Worm (Caenorhabditis elegans): ENCODE measurements around the gene R10D12.7.

R10D12.7 gene

DNA sequence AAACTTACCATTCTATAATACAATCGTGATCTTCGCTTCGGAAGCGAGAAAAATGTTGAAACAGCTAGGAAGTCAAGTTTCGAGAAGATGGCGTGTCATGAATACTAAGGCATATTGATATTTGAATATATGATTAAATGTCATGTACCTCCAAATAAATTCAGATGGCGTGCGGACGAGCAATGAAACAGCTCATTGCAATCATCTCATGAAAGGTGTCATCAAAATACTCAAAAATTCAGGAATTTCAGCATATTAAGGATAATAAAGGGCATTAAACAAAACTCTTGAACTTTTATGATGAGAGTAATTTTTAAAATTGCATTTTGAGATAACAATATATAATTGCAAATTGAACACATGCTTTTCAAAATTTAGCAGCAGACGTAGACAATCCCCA is 34.5 kb upstream of the R10D12.7 start, which contains the start of gene gcy-32:
gcy-32 (minus strand) TSS at position 101 of the 400 bp plus-strand sequence.
- TF ChIP-seq hmbx-1 (tag; optimal IDR thresholded peaks at IDR 0.05) (no peak), B0310.2 (tag; optimal IDR thresholded peaks at IDR 0.05) (no peak), tbx-37 (GFP tag; conservative IDR thresholded peaks at IDR 0.05) (no peak), ama-1 (optimal IDR thresholded peaks at IDR 0.05) (no peak), F13C5.2 (tag; optimal IDR thresholded peaks at IDR 0.05) (no peak), sea-1 (GFP tag; conservative IDR thresholded peaks at IDR 0.05) (no peak)

DNA sequence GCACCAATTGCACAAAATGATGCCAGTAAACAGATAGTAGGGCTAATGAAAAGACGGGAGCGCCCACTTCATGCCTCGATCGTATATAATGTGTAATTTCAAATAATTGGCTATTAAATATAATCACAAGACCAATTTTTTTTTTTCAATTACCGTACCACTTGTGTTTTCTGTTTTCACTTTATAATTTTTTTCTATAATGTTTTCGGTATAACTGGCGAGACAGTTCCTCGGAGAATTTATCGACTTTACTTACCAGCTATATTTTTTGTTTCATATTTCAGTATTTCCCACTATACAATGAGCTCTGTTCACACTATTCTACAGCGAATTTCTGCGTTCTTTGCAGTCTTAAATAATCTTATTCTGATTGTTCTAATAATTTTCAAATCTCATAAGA is 33.7 kb upstream of the R10D12.7 start, which contains the start of gene str-252:
str-252 (plus strand) TSS at position 301 of the 400 bp plus-strand sequence.
- TF ChIP-seq hmg-4 (GFP tag; optimal IDR thresholded peaks at IDR 0.05) (no peak), sea-1 (GFP tag; conservative IDR thresholded peaks at IDR 0.05) (no peak), scrt-1 (GFP tag; IDR thresholded peaks at IDR 0.05) (no peak), hmbx-1 (tag; optimal IDR thresholded peaks at IDR 0.05) (no peak), aly-1 (tag; optimal IDR thresholded peaks at IDR 0.05) (no peak), pes-1 (GFP tag; IDR thresholded peaks at IDR 0.05) (no peak), flt-1 (GFP tag; IDR thresholded peaks at IDR 0.05) (no peak), tbx-11 (GFP tag; IDR thresholded peaks at IDR 0.05) (no peak), hnd-1 (tag; optimal IDR thresholded peaks at IDR 0.05) (no peak), tra-4 (tag; optimal IDR thresholded peaks at IDR 0.05) (no peak)

DNA sequence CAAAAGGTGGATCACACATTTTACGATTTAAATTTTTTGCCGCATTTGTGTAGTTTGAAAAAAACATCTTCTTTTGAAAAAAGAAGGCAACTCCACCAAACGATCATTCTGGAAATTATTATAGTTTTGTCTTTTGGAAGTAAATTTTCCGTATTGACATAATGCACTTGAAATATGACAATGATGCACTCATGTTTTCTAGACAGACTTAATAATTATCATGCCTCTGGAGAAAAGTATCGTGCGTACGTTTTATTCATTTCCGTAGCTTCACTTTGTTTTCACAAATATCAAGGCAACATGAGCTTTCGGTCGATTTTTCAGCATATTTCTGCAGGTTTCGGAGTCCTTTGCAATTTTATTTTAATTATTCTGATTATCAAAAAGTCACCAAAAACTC is 31.5 kb upstream of the R10D12.7 start, which contains the start of gene str-250:
str-250 (plus strand) TSS at position 301 of the 400 bp plus-strand sequence.
- no peak for TF ChIP-seq hmg-4 (GFP tag; optimal IDR thresholded peaks at IDR 0.05)
- no peak for TF ChIP-seq ama-1 (optimal IDR thresholded peaks at IDR 0.05)
- TF ChIP-seq tra-4 (tag; optimal IDR thresholded peaks at IDR 0.05), result no peak
- TF ChIP-seq ceh-36 (tag; optimal IDR thresholded peaks at IDR 0.05), result no peak
- TF ChIP-seq pes-1 (GFP tag; IDR thresholded peaks at IDR 0.05), result no peak
- TF ChIP-seq scrt-1 (GFP tag; IDR thresholded peaks at IDR 0.05), result no peak
- no peak for TF ChIP-seq ets-7 (tag; optimal IDR thresholded peaks at IDR 0.05)
- TF ChIP-seq aly-1 (tag; optimal IDR thresholded peaks at IDR 0.05), result no peak
- TF ChIP-seq sea-1 (GFP tag; conservative IDR thresholded peaks at IDR 0.05), result no peak
- no peak for TF ChIP-seq hnd-1 (tag; optimal IDR thresholded peaks at IDR 0.05)
- no peak for TF ChIP-seq tbx-11 (GFP tag; IDR thresholded peaks at IDR 0.05)
- TF ChIP-seq hmbx-1 (tag; optimal IDR thresholded peaks at IDR 0.05), result no peak
- TF ChIP-seq tbx-37 (GFP tag; conservative IDR thresholded peaks at IDR 0.05), result no peak
- no peak for TF ChIP-seq B0310.2 (tag; optimal IDR thresholded peaks at IDR 0.05)
- no peak for TF ChIP-seq ceh-13 (GFP tag; optimal IDR thresholded peaks at IDR 0.05)

ce11 chrV:13920730-13921129 is 29.1 kb upstream of the R10D12.7 start, which contains the start of gene srx-42:
Gene srx-42, plus strand, starts transcription at chrV:13921030.
- TF ChIP-seq tbx-37 (GFP tag; conservative IDR thresholded peaks at IDR 0.05), result no peak
- TF ChIP-seq flt-1 (GFP tag; IDR thresholded peaks at IDR 0.05), result no peak
- no peak for TF ChIP-seq hmg-4 (GFP tag; optimal IDR thresholded peaks at IDR 0.05)
- no peak for TF ChIP-seq ama-1 (optimal IDR thresholded peaks at IDR 0.05)
- TF ChIP-seq ceh-36 (tag; optimal IDR thresholded peaks at IDR 0.05), result no peak
- no peak for TF ChIP-seq ets-7 (tag; optimal IDR thresholded peaks at IDR 0.05)
- TF ChIP-seq scrt-1 (GFP tag; IDR thresholded peaks at IDR 0.05), result no peak
- TF ChIP-seq hnd-1 (tag; optimal IDR thresholded peaks at IDR 0.05), result no peak
- TF ChIP-seq B0310.2 (tag; optimal IDR thresholded peaks at IDR 0.05), result no peak
- no peak for TF ChIP-seq tra-4 (tag; optimal IDR thresholded peaks at IDR 0.05)
- TF ChIP-seq tbx-11 (GFP tag; IDR thresholded peaks at IDR 0.05), result no peak
- TF ChIP-seq F13C5.2 (tag; optimal IDR thresholded peaks at IDR 0.05), result no peak
- no peak for TF ChIP-seq ceh-13 (GFP tag; optimal IDR thresholded peaks at IDR 0.05)
- no peak for TF ChIP-seq hmbx-1 (tag; optimal IDR thresholded peaks at IDR 0.05)
- TF ChIP-seq pes-1 (GFP tag; IDR thresholded peaks at IDR 0.05), result no peak
- TF ChIP-seq aly-1 (tag; optimal IDR thresholded peaks at IDR 0.05), result no peak
- no peak for TF ChIP-seq sea-1 (GFP tag; conservative IDR thresholded peaks at IDR 0.05)

DNA sequence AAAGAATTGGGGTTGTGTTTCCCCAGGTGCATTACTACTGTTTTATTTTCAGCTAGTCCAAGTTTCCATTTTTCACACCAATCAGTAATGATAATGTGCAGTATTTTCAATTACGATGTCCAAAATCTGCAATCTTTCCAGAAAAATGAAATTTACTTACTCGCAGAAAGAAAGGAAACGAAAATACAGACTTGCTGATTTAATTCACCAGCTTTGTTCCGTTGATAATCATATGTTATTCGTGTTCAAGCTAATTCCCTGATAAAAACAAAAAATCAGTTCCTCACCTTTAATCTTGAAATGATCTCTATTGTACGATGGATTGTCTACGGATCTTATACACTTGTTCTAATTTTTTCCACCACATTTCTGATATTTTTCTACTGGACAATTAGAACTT is 26.0 kb upstream of the R10D12.7 start, which contains the start of gene srxa-11:
srxa-11 (plus strand) TSS at position 301 of the 400 bp plus-strand sequence.
- no peak for TF ChIP-seq tbx-37 (GFP tag; conservative IDR thresholded peaks at IDR 0.05)
- no peak for TF ChIP-seq flt-1 (GFP tag; IDR thresholded peaks at IDR 0.05)
- no peak for TF ChIP-seq aly-1 (tag; optimal IDR thresholded peaks at IDR 0.05)
- no peak for TF ChIP-seq ceh-36 (tag; optimal IDR thresholded peaks at IDR 0.05)
- TF ChIP-seq ama-1 (optimal IDR thresholded peaks at IDR 0.05), result no peak
- no peak for TF ChIP-seq tra-4 (tag; optimal IDR thresholded peaks at IDR 0.05)
- TF ChIP-seq sea-1 (GFP tag; conservative IDR thresholded peaks at IDR 0.05), result no peak
- no peak for TF ChIP-seq hmg-4 (GFP tag; optimal IDR thresholded peaks at IDR 0.05)
- no peak for TF ChIP-seq scrt-1 (GFP tag; IDR thresholded peaks at IDR 0.05)
- TF ChIP-seq pes-1 (GFP tag; IDR thresholded peaks at IDR 0.05), result no peak

DNA sequence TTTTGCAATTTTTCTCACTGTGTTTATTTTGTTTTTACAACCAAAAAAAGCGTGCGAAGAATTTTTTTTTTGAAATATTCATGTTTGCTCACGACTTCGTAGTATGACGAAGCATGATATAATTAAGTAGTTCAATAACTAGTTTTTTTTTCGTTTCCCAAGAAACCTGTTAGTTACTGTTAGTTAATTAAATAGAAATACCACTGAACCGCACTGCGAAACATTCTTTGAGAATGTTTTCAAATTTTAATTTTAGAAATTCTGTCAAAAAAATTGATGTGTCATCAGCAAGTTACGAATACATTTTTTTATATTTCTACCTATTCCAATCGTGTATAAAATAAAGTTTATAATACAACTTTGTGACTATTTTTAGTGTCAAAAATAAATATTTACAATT is 23.5 kb upstream of the R10D12.7 start, which contains the start of gene srxa-12:
srxa-12 (plus strand) TSS at position 301 of the 400 bp plus-strand sequence.
- TF ChIP-seq ceh-13 (GFP tag; optimal IDR thresholded peaks at IDR 0.05) (no peak), F13C5.2 (tag; optimal IDR thresholded peaks at IDR 0.05) (no peak), tbx-37 (GFP tag; conservative IDR thresholded peaks at IDR 0.05) (no peak), flt-1 (GFP tag; IDR thresholded peaks at IDR 0.05) (no peak), pes-1 (GFP tag; IDR thresholded peaks at IDR 0.05) (no peak), scrt-1 (GFP tag; IDR thresholded peaks at IDR 0.05) (no peak)

ce11 chrV:13929503-13929902 is 20.3 kb upstream of the R10D12.7 start, which contains the start of gene srxa-13:
Gene srxa-13, plus strand, starts transcription at chrV:13929803.
- no peak for TF ChIP-seq tbx-11 (GFP tag; IDR thresholded peaks at IDR 0.05)
- no peak for TF ChIP-seq tra-4 (tag; optimal IDR thresholded peaks at IDR 0.05)
- TF ChIP-seq aly-1 (tag; optimal IDR thresholded peaks at IDR 0.05), result no peak

ce11 chrV:13931225-13931624 is 18.6 kb upstream of the R10D12.7 start, which contains the start of gene C06B3.16:
Gene C06B3.16, plus strand, starts transcription at chrV:13931525.
- TF ChIP-seq tbx-37 (GFP tag; conservative IDR thresholded peaks at IDR 0.05) (no peak), B0310.2 (tag; optimal IDR thresholded peaks at IDR 0.05) (no peak), ets-7 (tag; optimal IDR thresholded peaks at IDR 0.05) (no peak), hmg-4 (GFP tag; optimal IDR thresholded peaks at IDR 0.05) (no peak), ceh-13 (GFP tag; optimal IDR thresholded peaks at IDR 0.05) (no peak), ceh-36 (tag; optimal IDR thresholded peaks at IDR 0.05) (no peak), tra-4 (tag; optimal IDR thresholded peaks at IDR 0.05) (no peak), hmbx-1 (tag; optimal IDR thresholded peaks at IDR 0.05) (no peak), F13C5.2 (tag; optimal IDR thresholded peaks at IDR 0.05) (no peak), tbx-11 (GFP tag; IDR thresholded peaks at IDR 0.05) (no peak), pes-1 (GFP tag; IDR thresholded peaks at IDR 0.05) (no peak)

Data from whole organism, early embryonic.